Fruit fly (Drosophila melanogaster) whole organism: ENCODE results near the gene flw.

Experiments used
- CG8478 ChIP-seq: fragments of >200 bp; optimal IDR thresholded peaks from 2 replicates; lab custom pipeline; 2018; ENCODE audit warnings: inconsistent platforms
- Dll ChIP-seq: fragments of >200 bp; optimal IDR thresholded peaks from 2 replicates; lab custom pipeline; 2017
- EcR ChIP-seq, 2 experiments: fragments of >200 bp; optimal IDR thresholded peaks; 2 replicates each; lab custom pipeline; 2017; ENCODE audit warnings: missing biosample characterization in 2 of 2, missing genetic modification characterization in 2 of 2, missing genetic modification reagents in 2 of 2
- pan ChIP-seq: fragments of >200 bp; optimal IDR thresholded peaks from 2 replicates; lab custom pipeline; 2017
- usp ChIP-seq: fragments of >200 bp; optimal IDR thresholded peaks from 2 replicates; lab custom pipeline; 2017; ENCODE audit warnings: missing biosample characterization, missing genetic modification characterization, mixed read lengths

DNA sequence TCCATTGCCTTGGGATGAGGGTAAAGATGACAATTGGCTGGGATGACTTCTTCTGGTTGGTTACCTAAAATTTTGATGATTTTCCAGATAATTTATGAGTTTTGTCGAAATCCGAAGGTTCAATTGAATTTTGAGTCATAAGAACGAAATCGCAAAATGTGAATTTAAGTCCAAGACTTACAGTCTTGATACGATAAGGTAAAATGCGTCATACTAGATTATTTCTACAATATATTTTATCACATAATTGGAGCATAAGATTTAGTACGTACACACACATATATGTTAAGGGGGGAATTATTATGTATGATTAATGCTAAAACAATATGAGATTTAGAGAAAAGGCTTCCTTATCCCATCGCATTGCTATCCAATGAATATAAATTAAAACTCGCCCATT, 4.5 kb upstream of the flw start, which contains the start of gene CG32681:
- TF ChIP-seq usp, result no peak
- no peak for TF ChIP-seq pan (lab: Kevin White, UChicago)
- TF ChIP-seq EcR (GFP tag; optimal IDR thresholded peaks at IDR 0.05; lab: Kevin White, UChicago), result no peak
- TF ChIP-seq CG8478 (lab: Kevin White, UChicago), result no peak
- TF ChIP-seq Dll (lab: Kevin White, UChicago), result no peak
